Fruit fly (Drosophila melanogaster) whole organism, embryonic: ENCODE measurements around the gene DPCoAC.

Experiments used
- CG14860 ChIP-seq: fragments of 200-800 bp; sonication (Bioruptor generic); IDR thresholded peaks from 3 replicates; pipeline ENCODE4 v1.3.6; 2022; ENCODE audit warnings: missing biosample characterization, missing genetic modification characterization; ENCODE audit not compliant: partially characterized antibody
- CG18619 ChIP-seq: fragments of 200-800 bp; sonication (Bioruptor generic); optimal IDR thresholded peaks from 3 replicates; lab custom pipeline; 2017; ENCODE audit warnings: missing biosample characterization, mild to moderate bottlenecking, missing genetic modification characterization
- CG2678 ChIP-seq: fragments of 200-800 bp; sonication (Bioruptor generic); optimal IDR thresholded peaks from 3 replicates; lab custom pipeline; 2019; ENCODE audit warnings: missing biosample characterization, mild to moderate bottlenecking, missing genetic modification characterization, moderate library complexity
- usp ChIP-seq: fragments of >200 bp; optimal IDR thresholded peaks from 2 replicates; lab custom pipeline; 2017; ENCODE audit warnings: missing biosample characterization, missing genetic modification characterization

- no peak for TF ChIP-seq usp
- TF ChIP-seq CG18619 (GFP tag; lab: Kevin White, UChicago) = no peak
- no peak for TF ChIP-seq CG14860 (GFP tag; lab: Robert Waterston, UW)
- no peak for TF ChIP-seq CG2678
These were observed 14.2 kb downstream of the DPCoAC start for dm6 chr3R:20543220-20543619.
